Worm (Caenorhabditis elegans): ENCODE measurements around the gene sre-11.

Gene sre-11

DNA sequence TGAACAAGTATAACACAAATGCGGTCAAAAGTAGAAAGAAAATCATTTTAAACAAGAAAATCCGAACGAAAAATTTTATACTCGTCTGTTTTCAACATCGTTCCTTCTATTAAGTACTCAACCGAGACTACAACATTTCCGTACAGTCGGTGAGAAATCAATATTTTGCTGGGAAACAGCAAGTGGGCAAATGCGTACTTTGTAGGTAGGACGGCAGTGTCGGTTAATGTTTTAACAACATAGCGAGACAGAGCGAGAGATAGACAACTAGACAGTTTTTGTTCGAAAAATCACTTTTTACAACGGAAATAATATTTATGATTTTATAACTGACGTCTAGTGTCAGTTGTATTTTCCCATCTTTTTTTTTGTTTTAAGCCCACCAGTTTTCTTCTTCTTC lies 2.4 kb downstream of the sre-11 start, which contains the start of gene cyp-33A1 (continued):
- TF ChIP-seq sea-2 (GFP tag; optimal IDR thresholded peaks at IDR 0.05): no peak
- no peak for TF ChIP-seq aly-2 (tag; optimal IDR thresholded peaks at IDR 0.05)
- no peak for TF ChIP-seq ZK546.5 (tag; optimal IDR thresholded peaks at IDR 0.05)
- no peak for TF ChIP-seq mdl-1 (tag; optimal IDR thresholded peaks at IDR 0.05)
- no peak for TF ChIP-seq snpc-4 (tag; optimal IDR thresholded peaks at IDR 0.05)
- TF ChIP-seq ceh-28 (tag; optimal IDR thresholded peaks at IDR 0.05): peak; percentile 65
- no peak for TF ChIP-seq daf-12 (tag; optimal IDR thresholded peaks at IDR 0.05)
- no peak for TF ChIP-seq fos-1 (tag; optimal IDR thresholded peaks at IDR 0.05)
- TF ChIP-seq tbx-2 (tag; optimal IDR thresholded peaks at IDR 0.05): no peak

DNA sequence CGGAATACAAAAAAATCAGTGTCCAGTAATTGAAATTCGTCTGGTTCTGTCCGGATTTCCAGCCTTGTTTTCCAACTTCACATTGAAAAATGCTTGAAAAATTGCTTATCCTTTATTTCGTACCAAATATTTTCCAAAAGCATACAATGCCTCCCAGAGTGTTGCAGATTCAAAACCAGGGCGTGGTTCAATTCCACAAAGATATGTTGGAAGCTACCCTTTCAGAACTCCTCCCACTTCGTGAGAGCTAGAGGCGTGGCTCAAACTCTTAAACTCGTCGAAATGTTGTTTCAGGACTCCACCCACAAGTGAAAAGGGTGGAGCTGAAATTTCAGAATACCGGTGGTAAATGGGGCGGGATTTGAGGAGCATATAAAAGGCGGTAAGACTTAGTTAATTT lies 7.9 kb downstream of the sre-11 start, which contains the start of gene C12D5.3:
C12D5.3 (plus strand) TSS at position 301 of the 400 bp plus-strand sequence.
- no peak for TF ChIP-seq fos-1 (tag; optimal IDR thresholded peaks at IDR 0.05)
- TF ChIP-seq elt-3 (tag; optimal IDR thresholded peaks at IDR 0.05): no peak
- no peak for TF ChIP-seq fkh-10 (GFP tag; optimal IDR thresholded peaks at IDR 0.05)
- TF ChIP-seq ceh-16 (tag; optimal IDR thresholded peaks at IDR 0.05): no peak
- TF ChIP-seq mml-1 (tag; optimal IDR thresholded peaks at IDR 0.05): no peak
- TF ChIP-seq skn-1 (tag; optimal IDR thresholded peaks at IDR 0.05): no peak
- no peak for TF ChIP-seq nfya-1 (tag; optimal IDR thresholded peaks at IDR 0.05; ENCODE audit: insufficient read depth)
- TF ChIP-seq fkh-2 (tag; optimal IDR thresholded peaks at IDR 0.05): no peak
- TF ChIP-seq nhr-76 (tag; optimal IDR thresholded peaks at IDR 0.05): no peak
- TF ChIP-seq lin-39 (tag; optimal IDR thresholded peaks at IDR 0.05): no peak
- no peak for TF ChIP-seq ceh-28 (tag; optimal IDR thresholded peaks at IDR 0.05)
- no peak for TF ChIP-seq ztf-11 (tag; optimal IDR thresholded peaks at IDR 0.05)
- no peak for TF ChIP-seq ceh-9 (tag; optimal IDR thresholded peaks at IDR 0.05)
- no peak for TF ChIP-seq daf-12 (tag; optimal IDR thresholded peaks at IDR 0.05)
- TF ChIP-seq egl-5 (tag; optimal IDR thresholded peaks at IDR 0.05): no peak
- no peak for TF ChIP-seq nhr-77 (tag; optimal IDR thresholded peaks at IDR 0.05)
- no peak for TF ChIP-seq nhr-11 (tag; optimal IDR thresholded peaks at IDR 0.05)

DNA sequence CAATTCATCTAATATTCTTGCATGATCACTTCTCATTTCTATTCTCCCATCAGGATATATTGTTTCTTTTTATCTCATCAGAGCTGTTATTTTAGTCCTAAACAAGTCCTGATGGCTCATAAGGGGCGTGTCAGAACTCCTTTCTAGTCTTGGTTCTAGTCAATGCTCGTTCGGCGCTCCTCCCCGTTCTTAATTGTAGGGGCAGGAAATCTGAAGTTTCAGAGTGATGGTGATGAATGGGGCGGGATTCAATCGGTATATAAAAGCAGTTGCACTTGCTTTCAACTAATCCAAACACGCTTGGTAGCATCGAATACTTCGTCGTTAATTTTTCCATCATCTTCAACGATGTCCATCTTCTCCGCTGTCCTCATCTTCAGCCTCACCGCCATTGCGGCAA lies 11.5 kb downstream of the sre-11 start, which contains the start of gene C12D5.4:
C12D5.4 (plus strand) TSS at position 301 of the 400 bp plus-strand sequence.
- TF ChIP-seq nhr-43 (tag; optimal IDR thresholded peaks at IDR 0.05; ENCODE audit: poor library complexity, severe bottlenecking) (no peak), R02D3.7 (tag; optimal IDR thresholded peaks at IDR 0.05) (no peak), ZK546.5 (tag; optimal IDR thresholded peaks at IDR 0.05) (no peak), pqm-1 (tag; optimal IDR thresholded peaks at IDR 0.05) (no peak), ztf-11 (tag; optimal IDR thresholded peaks at IDR 0.05) (no peak), jun-1 (tag; optimal IDR thresholded peaks at IDR 0.05) (no peak), nhr-237 (tag; optimal IDR thresholded peaks at IDR 0.05) (no peak), ceh-9 (tag; optimal IDR thresholded peaks at IDR 0.05) (no peak), lsy-12 (tag; optimal IDR thresholded peaks at IDR 0.05) (no peak), ama-1 (optimal IDR thresholded peaks at IDR 0.05) (no peak), nhr-67 (tag; optimal IDR thresholded peaks at IDR 0.05) (no peak), snpc-4 (tag; optimal IDR thresholded peaks at IDR 0.05) (no peak), unc-62 (GFP tag; optimal IDR thresholded peaks at IDR 0.05) (no peak), pha-4 (tag; optimal IDR thresholded peaks at IDR 0.05) (no peak), eor-1 (tag; optimal IDR thresholded peaks at IDR 0.05) (no peak), mml-1 (tag; optimal IDR thresholded peaks at IDR 0.05) (no peak), elt-1 (tag; optimal IDR thresholded peaks at IDR 0.05) (no peak)

DNA sequence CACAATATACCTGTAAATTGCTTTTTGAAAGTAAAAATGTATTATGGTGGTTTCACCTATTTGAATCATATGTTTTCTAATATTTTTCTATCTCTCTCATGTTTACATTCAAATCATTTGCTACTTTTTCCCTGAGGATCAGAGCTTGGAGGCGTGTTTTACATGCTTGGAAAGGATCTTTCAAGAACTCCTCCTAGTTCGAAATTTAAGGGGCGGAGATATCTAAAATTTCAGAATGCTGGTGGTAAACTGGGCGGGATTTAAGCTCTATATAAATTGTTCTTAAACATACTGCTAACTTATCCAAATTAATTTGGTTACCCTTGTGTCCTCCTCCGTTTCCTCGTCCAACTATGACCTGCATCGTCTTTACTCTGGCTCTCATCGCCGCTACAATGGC lies 15.8 kb downstream of the sre-11 start, which contains the start of gene C12D5.5:
C12D5.5 (plus strand) TSS at position 301 of the 400 bp plus-strand sequence.
- TF ChIP-seq sea-2 (GFP tag; optimal IDR thresholded peaks at IDR 0.05) (no peak), ceh-9 (tag; optimal IDR thresholded peaks at IDR 0.05) (no peak), nhr-12 (tag; optimal IDR thresholded peaks at IDR 0.05) (no peak), pqm-1 (tag; optimal IDR thresholded peaks at IDR 0.05) (no peak), lsy-12 (tag; optimal IDR thresholded peaks at IDR 0.05) (no peak), fkh-2 (tag; optimal IDR thresholded peaks at IDR 0.05) (no peak), nhr-77 (tag; optimal IDR thresholded peaks at IDR 0.05) (no peak), ceh-16 (tag; optimal IDR thresholded peaks at IDR 0.05) (no peak), R02D3.7 (tag; optimal IDR thresholded peaks at IDR 0.05) (no peak), aly-2 (tag; optimal IDR thresholded peaks at IDR 0.05) (no peak), elt-3 (tag; optimal IDR thresholded peaks at IDR 0.05) (no peak), egl-5 (tag; optimal IDR thresholded peaks at IDR 0.05) (no peak), ama-1 (optimal IDR thresholded peaks at IDR 0.05) (no peak), ZK546.5 (tag; optimal IDR thresholded peaks at IDR 0.05) (no peak), nhr-76 (tag; optimal IDR thresholded peaks at IDR 0.05) (no peak), nfya-1 (tag; optimal IDR thresholded peaks at IDR 0.05; ENCODE audit: insufficient read depth) (no peak), skn-1 (tag; optimal IDR thresholded peaks at IDR 0.05) (no peak), snpc-4 (tag; optimal IDR thresholded peaks at IDR 0.05) (no peak)

All from whole organism, L3 larva.